Worm (Caenorhabditis elegans) whole organism, L2 larva: ENCODE results near the gene F41H10.5.
A peak's percentile ranks its signal among the peaks of the same experiment; 100 is the strongest.

Experiments
- C34F6.9 ChIP-seq: fragments of 150-350 bp; optimal IDR thresholded peaks from 2 replicates; lab custom pipeline; 2014; ENCODE audit warnings: missing biosample characterization, missing genetic modification characterization
- F13H6.1 ChIP-seq: sonication (generic microtip); optimal IDR thresholded peaks from 2 replicates; lab custom pipeline; 2016; ENCODE audit warnings: missing genetic modification characterization, missing compliant biosample characterization
- R02D3.7 ChIP-seq: fragments of 150-350 bp; optimal IDR thresholded peaks from 2 replicates; lab custom pipeline; 2014; ENCODE audit warnings: missing biosample characterization, missing genetic modification characterization
- ZK546.5 ChIP-seq: sonication (generic microtip); optimal IDR thresholded peaks from 2 replicates; lab custom pipeline; 2017; ENCODE audit warnings: missing biosample characterization, missing genetic modification characterization
- alr-1 ChIP-seq: fragments of 150-350 bp; optimal IDR thresholded peaks from 2 replicates; lab custom pipeline; 2014; ENCODE audit warnings: missing biosample characterization, missing genetic modification characterization
- aly-2 ChIP-seq: fragments of 150-350 bp; optimal IDR thresholded peaks from 2 replicates; lab custom pipeline; 2014; ENCODE audit warnings: missing biosample characterization, missing genetic modification characterization
- blmp-1 ChIP-seq: sonication (generic microtip); optimal IDR thresholded peaks from 2 replicates; lab custom pipeline; 2017; ENCODE audit warnings: missing genetic modification characterization, mild to moderate bottlenecking, missing compliant biosample characterization, antibody characterized with exemption, moderate library complexity; ENCODE audit not compliant: insufficient read depth
- ceh-16 ChIP-seq: fragments of 150-350 bp; optimal IDR thresholded peaks from 2 replicates; lab custom pipeline; 2014; ENCODE audit warnings: missing biosample characterization, missing genetic modification characterization
- ceh-82 ChIP-seq: fragments of 150-350 bp; optimal IDR thresholded peaks from 2 replicates; lab custom pipeline; 2014; ENCODE audit warnings: missing biosample characterization, missing genetic modification characterization
- crh-2 ChIP-seq: sonication (generic microtip); optimal IDR thresholded peaks from 2 replicates; lab custom pipeline; 2017; ENCODE audit warnings: missing biosample characterization, missing genetic modification characterization
- dmd-4 ChIP-seq: sonication (generic microtip); optimal IDR thresholded peaks from 2 replicates; lab custom pipeline; 2017; ENCODE audit warnings: missing biosample characterization, missing genetic modification characterization
- egl-27 ChIP-seq: sonication (generic microtip); optimal IDR thresholded peaks from 3 replicates; lab custom pipeline; 2017; ENCODE audit warnings: missing biosample characterization, missing genetic modification reagents, missing genetic modification characterization
- elt-3 ChIP-seq: sonication (generic microtip); optimal IDR thresholded peaks from 2 replicates; lab custom pipeline; 2017; ENCODE audit warnings: missing biosample characterization, missing genetic modification characterization
- fos-1 ChIP-seq: fragments of 150-350 bp; optimal IDR thresholded peaks from 2 replicates; lab custom pipeline; 2014; ENCODE audit warnings: missing biosample characterization, missing genetic modification characterization
- gmeb-1 ChIP-seq: fragments of 150-350 bp; optimal IDR thresholded peaks from 2 replicates; lab custom pipeline; 2014; ENCODE audit warnings: missing biosample characterization, missing genetic modification characterization
- lin-11 ChIP-seq: fragments of 150-350 bp; sonication (generic microtip); optimal IDR thresholded peaks from 2 replicates; lab custom pipeline; 2014; ENCODE audit warnings: missing biosample characterization, missing genetic modification characterization, inconsistent platforms, mixed read lengths
- lin-13 ChIP-seq: fragments of 150-350 bp; optimal IDR thresholded peaks from 2 replicates; lab custom pipeline; 2014; ENCODE audit warnings: missing biosample characterization, missing genetic modification reagents, missing genetic modification characterization
- lin-39 ChIP-seq: fragments of 150-350 bp; optimal IDR thresholded peaks from 2 replicates; lab custom pipeline; 2014; ENCODE audit warnings: missing biosample characterization, missing genetic modification reagents, missing genetic modification characterization
- lsy-2 ChIP-seq, 2 experiments: fragments of 150-350 bp in 1 of 2; sonication (generic microtip) in 1 of 2; optimal IDR thresholded peaks; 2 replicates each; lab custom pipeline; 2014 to 2017; ENCODE audit warnings: missing biosample characterization in 2 of 2, missing genetic modification characterization in 2 of 2
- mab-5 ChIP-seq: fragments of 150-350 bp; optimal IDR thresholded peaks from 2 replicates; lab custom pipeline; 2014; ENCODE audit warnings: missing biosample characterization, missing genetic modification characterization
- mbf-1 ChIP-seq: sonication (generic microtip); optimal IDR thresholded peaks from 2 replicates; lab custom pipeline; 2017; ENCODE audit warnings: missing biosample characterization, missing genetic modification characterization
- mdl-1 ChIP-seq, 2 experiments: fragments of 150-350 bp in 1 of 2; sonication (generic microtip) in 1 of 2; optimal IDR thresholded peaks; 2 replicates each; lab custom pipeline; 2017; ENCODE audit warnings: missing biosample characterization in 2 of 2, missing genetic modification characterization in 2 of 2
- nhr-10 ChIP-seq: sonication (generic microtip); optimal IDR thresholded peaks from 2 replicates; lab custom pipeline; 2017; ENCODE audit warnings: missing biosample characterization, missing genetic modification characterization
- nhr-11 ChIP-seq: fragments of 150-350 bp; optimal IDR thresholded peaks from 2 replicates; lab custom pipeline; 2014; ENCODE audit warnings: missing biosample characterization, missing genetic modification characterization
- nhr-12 ChIP-seq: fragments of 150-350 bp; optimal IDR thresholded peaks from 2 replicates; lab custom pipeline; 2014; ENCODE audit warnings: missing biosample characterization, missing genetic modification characterization
- nhr-129 ChIP-seq: fragments of 150-350 bp; optimal IDR thresholded peaks from 2 replicates; lab custom pipeline; 2014; ENCODE audit warnings: missing biosample characterization, missing genetic modification characterization
- nhr-21 ChIP-seq: fragments of 150-350 bp; optimal IDR thresholded peaks from 2 replicates; lab custom pipeline; 2014; ENCODE audit warnings: missing biosample characterization, missing genetic modification characterization
- nhr-23 ChIP-seq: fragments of 150-350 bp; optimal IDR thresholded peaks from 2 replicates; lab custom pipeline; 2014; ENCODE audit warnings: missing biosample characterization, missing genetic modification reagents, missing genetic modification characterization
- nhr-237 ChIP-seq: fragments of 150-350 bp; optimal IDR thresholded peaks from 2 replicates; lab custom pipeline; 2014; ENCODE audit warnings: missing biosample characterization, missing genetic modification characterization
- nhr-25 ChIP-seq: fragments of 150-350 bp; sonication (generic microtip); optimal IDR thresholded peaks from 3 replicates; lab custom pipeline; 2014; ENCODE audit warnings: missing biosample characterization, missing genetic modification characterization
- nhr-6 ChIP-seq: fragments of 150-350 bp; optimal IDR thresholded peaks from 2 replicates; lab custom pipeline; 2014; ENCODE audit warnings: missing biosample characterization, missing genetic modification characterization
- peb-1 ChIP-seq: fragments of 150-350 bp; optimal IDR thresholded peaks from 2 replicates; lab custom pipeline; 2014; ENCODE audit warnings: missing biosample characterization, missing genetic modification characterization
- sem-4 ChIP-seq: fragments of 150-350 bp; optimal IDR thresholded peaks from 2 replicates; lab custom pipeline; 2014; ENCODE audit warnings: missing biosample characterization, missing genetic modification reagents, missing genetic modification characterization
- skn-1 ChIP-seq: sonication (generic microtip); optimal IDR thresholded peaks from 2 replicates; lab custom pipeline; 2017; ENCODE audit warnings: missing biosample characterization, missing genetic modification characterization
- sma-3 ChIP-seq: sonication (generic microtip); optimal IDR thresholded peaks from 2 replicates; lab custom pipeline; 2016; ENCODE audit warnings: missing genetic modification reagents, missing genetic modification characterization, missing compliant biosample characterization
- sma-9 ChIP-seq, 2 experiments: fragments of 150-350 bp in 1 of 2; sonication (generic microtip) in 1 of 2; optimal IDR thresholded peaks; 2 replicates each; lab custom pipeline; 2014 to 2016; ENCODE audit warnings: missing genetic modification characterization in 2 of 2, mild to moderate bottlenecking in 1 of 2, missing biosample characterization in 1 of 2, missing compliant biosample characterization in 1 of 2, missing genetic modification reagents in 1 of 2, moderate library complexity in 1 of 2
- snpc-4 ChIP-seq: fragments of 150-350 bp; optimal IDR thresholded peaks from 2 replicates; lab custom pipeline; 2014; ENCODE audit warnings: missing biosample characterization, missing genetic modification characterization
- unc-55 ChIP-seq: fragments of 150-350 bp; sonication (generic microtip); optimal IDR thresholded peaks from 3 replicates; lab custom pipeline; 2014; ENCODE audit warnings: missing biosample characterization, missing genetic modification reagents, missing genetic modification characterization
- zag-1 ChIP-seq: fragments of 150-350 bp; optimal IDR thresholded peaks from 2 replicates; lab custom pipeline; 2014; ENCODE audit warnings: missing biosample characterization, missing genetic modification characterization
- ztf-1 ChIP-seq: fragments of 200-800 bp; sonication (Bioruptor generic); conservative IDR thresholded peaks from 2 replicates; pipeline ENCODE4 v1.3.6; 2022; ENCODE audit warnings: missing genetic modification characterization, missing compliant biosample characterization
- ztf-11 ChIP-seq: sonication (generic microtip); optimal IDR thresholded peaks from 2 replicates; lab custom pipeline; 2017; ENCODE audit warnings: missing biosample characterization, missing genetic modification characterization

F41H10.5 gene

DNA sequence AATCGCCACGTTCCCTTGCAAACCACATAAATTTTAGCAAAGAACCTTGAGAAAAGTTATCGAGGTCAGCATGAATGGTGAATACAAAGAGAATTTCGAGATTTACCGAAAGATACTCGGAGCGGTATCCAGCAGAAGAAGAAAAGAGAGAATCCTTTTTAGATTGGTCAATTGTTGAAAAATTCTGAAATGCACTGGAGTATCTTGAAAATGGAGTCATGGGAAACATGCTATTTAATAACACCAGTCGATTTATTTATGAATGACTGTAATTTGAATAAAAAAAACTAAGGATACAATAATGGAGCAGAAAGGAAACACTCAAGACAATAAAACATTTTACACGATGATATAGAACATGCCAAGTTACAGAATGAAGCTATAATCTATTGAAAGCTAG, 29.2 kb downstream of the F41H10.5 start:
- peak; percentile 13 for TF ChIP-seq nhr-25 (tag; lab: Kevin White, UChicago)
- no peak for TF ChIP-seq elt-3 (tag; lab: Kevin White, UChicago)
- TF ChIP-seq, all 48 proteins: peak for 1

DNA sequence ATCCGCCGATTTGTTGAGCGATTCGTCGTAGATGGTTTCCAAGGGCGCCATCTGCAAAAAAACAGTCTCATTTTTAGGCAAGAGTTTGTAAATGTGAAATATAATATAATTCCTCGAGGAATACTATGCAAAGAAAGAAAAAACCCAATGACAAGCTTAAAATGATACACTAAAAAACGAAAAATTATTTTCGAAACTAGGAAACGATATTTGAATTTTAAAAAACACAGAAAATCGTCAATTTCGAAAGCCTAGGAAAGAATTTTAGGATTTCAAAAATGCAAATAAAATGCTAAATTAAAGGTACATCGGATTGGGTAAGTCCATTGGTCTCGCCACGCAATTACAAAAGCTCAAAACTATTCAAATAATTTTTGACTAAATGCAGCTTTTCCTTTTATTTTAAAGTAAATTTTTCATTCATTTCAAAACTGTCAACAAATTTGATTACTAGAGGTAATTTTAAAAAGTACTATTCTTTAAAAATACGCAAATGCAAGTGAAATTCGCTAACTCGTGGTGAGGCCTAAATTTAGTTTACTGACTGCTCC, 30.9 kb downstream of the F41H10.5 start, which contains the start of the genes htp-1 and ZK616.5:
TSS of gene htp-1 (minus strand) at position 51 of the 551 bp plus-strand sequence.
TSS of gene ZK616.5 (plus strand) at position 423 of the 551 bp plus-strand sequence.
- TF ChIP-seq fos-1 (tag; lab: Kevin White, UChicago) (no peak), nhr-129 (no peak), snpc-4 (tag; lab: Kevin White, UChicago) (no peak), mbf-1 (tag; lab: Kevin White, UChicago) (no peak), mdl-1 (tag; optimal IDR thresholded peaks at IDR 0.05; lab: Kevin White, UChicago) (no peak), nhr-23 (tag; lab: Kevin White, UChicago) (no peak), nhr-10 (tag; lab: Kevin White, UChicago) (no peak), skn-1 (no peak)

DNA sequence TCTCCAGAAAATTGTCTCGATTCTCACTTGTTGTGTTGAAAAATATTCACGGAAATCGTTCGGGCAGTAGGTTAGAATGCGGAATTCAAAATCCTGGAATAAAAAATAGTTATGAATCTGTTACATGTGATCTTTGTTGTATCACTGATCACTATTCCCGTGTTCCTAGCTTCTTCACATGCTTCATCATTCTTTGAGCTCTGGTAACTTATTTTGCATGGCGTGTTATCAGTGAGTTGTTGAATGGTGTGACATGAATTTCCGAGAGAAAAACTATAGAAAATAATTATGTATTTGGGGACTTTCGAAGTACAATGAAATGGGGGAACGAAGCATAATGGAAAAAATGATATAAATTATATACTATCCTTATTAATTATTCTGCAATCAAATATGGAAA, 32.9 kb downstream of the F41H10.5 start:
- TF ChIP-seq gmeb-1 (tag; lab: Kevin White, UChicago), result peak; percentile 40
- peak; percentile 16 for TF ChIP-seq sma-9 (GFP tag; optimal IDR thresholded peaks at IDR 0.05; lab: Kevin White, UChicago)
- TF ChIP-seq sma-9 (tag; optimal IDR thresholded peaks at IDR 0.05; lab: Kevin White, UChicago), result no peak
- no peak for TF ChIP-seq ztf-1
- peak; percentile 19 for TF ChIP-seq fos-1 (tag; lab: Kevin White, UChicago)

DNA sequence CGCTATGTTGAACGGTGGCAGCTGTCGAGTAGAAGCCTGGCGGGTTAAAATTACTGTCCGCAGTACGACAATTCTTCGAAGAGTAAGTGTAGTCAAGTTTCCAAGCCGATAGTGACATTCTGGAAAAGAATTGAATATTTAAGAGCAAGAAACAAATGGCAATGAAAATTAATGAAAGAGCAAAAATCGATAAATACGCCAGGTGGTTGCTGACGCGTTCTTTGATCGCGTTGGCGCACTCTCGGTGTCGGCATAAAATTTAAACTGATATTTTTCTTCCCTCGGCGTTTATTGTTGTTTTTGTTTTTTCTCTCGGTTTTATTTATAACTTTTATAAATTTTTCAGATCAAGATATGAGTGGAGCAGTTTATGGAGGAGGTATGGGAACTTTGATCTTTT, 34.0 kb downstream of the F41H10.5 start, which contains the start of the genes perm-3 and swsn-6:
TSS of gene perm-3 (minus strand) at position 118 of the 400 bp plus-strand sequence.
TSS of gene swsn-6 (plus strand) at position 347 of the 400 bp plus-strand sequence.
- TF ChIP-seq sma-9 (GFP tag; optimal IDR thresholded peaks at IDR 0.05; lab: Kevin White, UChicago), result peak; percentile 84
- no peak for TF ChIP-seq sma-9 (tag; optimal IDR thresholded peaks at IDR 0.05; lab: Kevin White, UChicago)
- no peak for TF ChIP-seq nhr-237
- peak; percentile 25 for TF ChIP-seq R02D3.7 (tag; lab: Kevin White, UChicago)
- TF ChIP-seq fos-1 (tag; lab: Kevin White, UChicago), result peak; percentile 60
- no peak for TF ChIP-seq nhr-12 (tag; lab: Kevin White, UChicago)
- peak; percentile 87 to 92 for TF ChIP-seq lsy-2 (tag; optimal IDR thresholded peaks at IDR 0.05; lab: Kevin White, UChicago)
- TF ChIP-seq lin-13 (GFP tag; lab: Kevin White, UChicago), result peak; percentile 77
- peak; percentile 66 for TF ChIP-seq ceh-16 (tag; lab: Kevin White, UChicago)
- TF ChIP-seq mbf-1 (tag; lab: Kevin White, UChicago), result no peak
- TF ChIP-seq mdl-1 (tag; optimal IDR thresholded peaks at IDR 0.05; lab: Kevin White, UChicago), result no peak
- no peak for TF ChIP-seq alr-1 (tag; lab: Kevin White, UChicago)
- TF ChIP-seq elt-3 (tag; lab: Kevin White, UChicago), result no peak
- TF ChIP-seq egl-27 (tag; lab: Kevin White, UChicago), result peak; percentile 70
- peak; percentile 63 for TF ChIP-seq nhr-6 (tag; lab: Kevin White, UChicago)
- no peak for TF ChIP-seq lin-39
- TF ChIP-seq unc-55 (GFP tag; lab: Kevin White, UChicago), result peak; percentile 90
- TF ChIP-seq crh-2 (tag; lab: Kevin White, UChicago), result peak; percentile 83
- peak; percentile 77 for TF ChIP-seq F13H6.1
- TF ChIP-seq nhr-23 (tag; lab: Kevin White, UChicago), result no peak
- peak; percentile 90 for TF ChIP-seq C34F6.9 (tag; lab: Kevin White, UChicago)
- TF ChIP-seq lin-11 (tag; lab: Kevin White, UChicago), result peak; percentile 55
- peak; percentile 74 for TF ChIP-seq nhr-10 (tag; lab: Kevin White, UChicago)
- no peak for TF ChIP-seq aly-2 (tag; lab: Kevin White, UChicago)
- TF ChIP-seq zag-1, result peak; percentile 27
- TF ChIP-seq ztf-11 (tag; lab: Kevin White, UChicago), result no peak
- no peak for TF ChIP-seq ceh-82 (tag; lab: Kevin White, UChicago)
- no peak for TF ChIP-seq nhr-11 (tag; lab: Kevin White, UChicago)
- peak; percentile 67 for TF ChIP-seq sem-4 (tag; lab: Kevin White, UChicago)
- peak; percentile 83 for TF ChIP-seq mab-5 (tag; lab: Kevin White, UChicago)
- TF ChIP-seq sma-3 (GFP tag; lab: Kevin White, UChicago), result peak; percentile 69
- peak; percentile 60 for TF ChIP-seq nhr-129
- peak; percentile 64 for TF ChIP-seq snpc-4 (tag; lab: Kevin White, UChicago)
- TF ChIP-seq skn-1, result peak; percentile 16
- TF ChIP-seq gmeb-1 (tag; lab: Kevin White, UChicago), result peak; percentile 85
- peak; percentile 49 for TF ChIP-seq blmp-1
- TF ChIP-seq dmd-4, result no peak
- TF ChIP-seq nhr-25 (tag; lab: Kevin White, UChicago), result peak; percentile 74
- TF ChIP-seq ztf-1, result no peak
- TF ChIP-seq nhr-21 (tag; lab: Kevin White, UChicago), result peak; percentile 51
- TF ChIP-seq peb-1 (tag; lab: Kevin White, UChicago), result no peak
- TF ChIP-seq ZK546.5 (tag; lab: Kevin White, UChicago), result peak; percentile 25
